Worm (Caenorhabditis elegans): Measurements from ENCODE around the gene F59E11.7.

DNA sequence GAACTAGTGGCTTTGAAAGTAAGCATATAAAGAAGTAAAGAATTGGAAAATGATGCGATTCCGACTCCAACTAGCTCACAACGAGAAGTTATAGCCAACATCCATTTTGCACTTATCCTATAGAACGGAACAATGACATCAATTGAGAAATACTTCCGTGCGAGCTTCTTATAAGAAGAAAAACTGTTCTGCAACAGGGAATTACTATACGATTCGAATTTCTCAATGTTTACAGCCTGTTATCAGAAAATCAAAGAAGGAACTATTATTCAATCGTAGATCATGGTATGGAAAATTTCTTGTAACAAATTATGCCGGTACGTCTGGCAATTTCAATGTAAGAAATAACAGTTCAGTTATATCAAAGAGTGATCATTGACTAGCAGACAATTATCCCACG lies 4.3 kb upstream of the F59E11.7 start, which contains the start of gene str-85:
- TF ChIP-seq flt-1 (GFP tag; IDR thresholded peaks at IDR 0.05) (no peak), ztf-23 (GFP tag; IDR thresholded peaks at IDR 0.05) (no peak), cog-1 (tag; optimal IDR thresholded peaks at IDR 0.05) (no peak), T22C8.4 (GFP tag; IDR thresholded peaks at IDR 0.05) (no peak), tab-1 (GFP tag; IDR thresholded peaks at IDR 0.05) (no peak), ztf-29 (GFP tag; IDR thresholded peaks at IDR 0.05) (no peak), klf-2 (GFP tag; conservative IDR thresholded peaks at IDR 0.05) (no peak)
